Worm (Caenorhabditis elegans): Measurements from ENCODE around the gene F36A4.1.

ce11 chrIV:4284989-4285388, 12.7 kb downstream of the F36A4.1 start:
- no peak for TF ChIP-seq C08G9.2 (tag; optimal IDR thresholded peaks at IDR 0.05)
- TF ChIP-seq fkh-10 (GFP tag; optimal IDR thresholded peaks at IDR 0.05), result no peak
- no peak for TF ChIP-seq nhr-11 (tag; optimal IDR thresholded peaks at IDR 0.05)
- no peak for TF ChIP-seq npax-4 (tag; optimal IDR thresholded peaks at IDR 0.05)
- no peak for TF ChIP-seq ceh-48 (tag; optimal IDR thresholded peaks at IDR 0.05)
- no peak for TF ChIP-seq dmd-4 (tag; optimal IDR thresholded peaks at IDR 0.05; ENCODE audit: borderline replicate concordance)
- TF ChIP-seq sdc-2 (tag; optimal IDR thresholded peaks at IDR 0.05), result no peak
- no peak for TF ChIP-seq eyg-1 (tag; optimal IDR thresholded peaks at IDR 0.05)
